Worm (Caenorhabditis elegans): ENCODE measurements around the gene memo-1.
A peak's percentile ranks its signal among the peaks of the same experiment; 100 is the strongest.

The memo-1 gene

DNA sequence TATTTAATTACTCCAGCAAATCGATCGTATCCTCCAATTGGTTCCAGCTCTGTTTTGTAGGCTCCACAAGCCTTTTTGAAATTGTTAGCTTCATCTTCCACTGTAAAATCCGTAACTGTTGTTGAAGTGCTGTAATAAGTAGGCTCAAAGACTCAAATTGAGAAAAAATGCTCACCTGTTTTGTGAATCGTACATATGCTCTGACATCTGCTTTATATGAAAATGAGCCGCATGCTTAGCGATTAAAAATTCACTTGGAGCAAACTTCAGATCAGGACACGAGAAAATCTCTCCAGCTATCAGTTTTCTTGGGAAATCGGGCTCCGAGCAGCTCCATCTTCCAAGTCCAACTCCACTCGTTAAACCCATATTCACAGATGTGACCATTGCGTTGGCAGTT lies 38.5 kb downstream of the memo-1 start:
- TF ChIP-seq ztf-23 (GFP tag; IDR thresholded peaks at IDR 0.05) (no peak), T22C8.4 (GFP tag; IDR thresholded peaks at IDR 0.05) (no peak), tab-1 (GFP tag; IDR thresholded peaks at IDR 0.05) (no peak), ztf-29 (GFP tag; IDR thresholded peaks at IDR 0.05) (no peak), cog-1 (tag; optimal IDR thresholded peaks at IDR 0.05) (no peak), flt-1 (GFP tag; IDR thresholded peaks at IDR 0.05) (no peak), ref-1 (GFP tag; conservative IDR thresholded peaks at IDR 0.05) (no peak), klf-2 (GFP tag; conservative IDR thresholded peaks at IDR 0.05) (no peak), med-1 (GFP tag; optimal IDR thresholded peaks at IDR 0.05; ENCODE audit: insufficient read depth) (no peak)

DNA sequence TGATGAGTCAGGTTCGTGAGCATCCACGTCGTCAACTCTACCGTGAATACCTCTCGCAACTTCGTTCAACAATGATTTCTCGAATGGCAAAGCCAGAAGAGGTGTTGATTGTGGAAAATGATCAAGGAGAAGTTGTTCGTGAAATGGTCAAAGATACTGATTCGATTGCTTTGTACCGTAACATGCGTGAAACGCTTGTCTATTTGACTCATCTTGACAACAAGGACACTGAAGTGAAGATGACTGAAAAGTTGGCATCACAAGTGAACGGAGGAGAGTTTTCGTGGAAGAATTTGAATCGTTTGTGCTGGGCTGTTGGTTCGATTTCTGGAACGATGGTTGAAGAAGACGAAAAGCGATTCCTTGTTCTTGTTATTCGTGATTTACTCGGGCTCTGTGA lies 40.3 kb downstream of the memo-1 start:
- TF ChIP-seq med-1 (GFP tag; optimal IDR thresholded peaks at IDR 0.05; ENCODE audit: insufficient read depth) (no peak), ztf-23 (GFP tag; IDR thresholded peaks at IDR 0.05) (no peak), klf-2 (GFP tag; conservative IDR thresholded peaks at IDR 0.05) (no peak), ref-1 (GFP tag; conservative IDR thresholded peaks at IDR 0.05) (no peak), flt-1 (GFP tag; IDR thresholded peaks at IDR 0.05) (no peak), cog-1 (tag; optimal IDR thresholded peaks at IDR 0.05) (no peak), tab-1 (GFP tag; IDR thresholded peaks at IDR 0.05) (no peak), ztf-29 (GFP tag; IDR thresholded peaks at IDR 0.05) (no peak), T22C8.4 (GFP tag; IDR thresholded peaks at IDR 0.05) (no peak)

DNA sequence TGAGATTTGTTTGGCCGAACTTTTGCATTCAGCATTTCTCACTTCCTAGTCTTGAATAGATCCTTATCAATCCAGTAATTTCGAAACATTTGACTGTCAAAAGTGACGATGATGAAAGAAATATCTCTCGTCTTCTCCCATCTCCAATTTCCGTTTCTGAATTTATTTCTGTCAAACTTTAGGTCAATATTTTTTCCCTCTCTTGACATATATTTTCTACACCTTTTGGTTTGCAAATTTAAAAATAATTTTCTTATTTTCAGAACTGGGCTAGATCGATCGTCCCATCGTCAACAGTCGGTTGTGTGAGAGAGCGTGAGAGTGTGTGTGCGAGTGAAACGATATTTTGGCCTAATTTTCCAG lies 42.2 kb downstream of the memo-1 start, which contains the start of gene xpo-1:
TSS of gene xpo-1 (plus strand) at position 264 of the 363 bp plus-strand sequence.
- TF ChIP-seq flt-1 (GFP tag; IDR thresholded peaks at IDR 0.05) (0 out of 2 replicates have a peak, but pooled peaks have one; percentile 23), ztf-29 (GFP tag; IDR thresholded peaks at IDR 0.05) (no peak)

DNA sequence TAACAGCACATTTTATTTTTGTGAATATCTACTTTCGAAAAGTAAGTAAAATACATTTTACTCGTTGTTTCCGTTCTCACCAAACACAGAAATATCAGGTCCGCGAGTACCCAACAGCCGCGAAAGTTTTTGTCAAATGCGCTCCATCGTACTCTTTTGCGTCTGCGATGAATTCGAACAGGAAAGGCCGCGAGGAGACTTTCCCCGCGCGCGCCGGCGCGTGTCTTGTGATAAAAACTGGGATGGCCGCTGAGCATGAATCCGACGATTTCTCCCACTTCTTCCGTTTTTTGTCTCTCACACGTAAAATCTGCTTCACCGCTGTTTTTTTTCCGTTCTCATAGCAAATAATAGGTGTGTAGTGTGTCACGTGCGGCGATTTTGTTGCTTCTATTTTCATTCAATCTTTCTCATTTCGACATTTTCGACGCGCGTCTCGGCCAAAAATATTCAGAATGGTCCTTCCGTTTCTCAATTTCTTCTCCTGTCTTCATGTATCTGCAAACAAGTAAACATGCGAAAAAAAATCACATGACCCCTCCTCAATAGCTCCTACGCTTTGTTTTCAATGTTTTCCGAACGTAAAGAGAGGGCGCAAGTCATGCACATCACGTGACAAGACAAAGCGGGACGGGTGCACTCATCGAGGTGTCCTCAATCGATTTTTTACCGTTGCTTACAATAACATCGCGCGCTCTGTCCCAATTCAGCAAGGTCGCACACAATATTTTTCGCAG lies 42.7 kb downstream of the memo-1 start, which contains the start of gene uvs-1:
TSS of gene uvs-1 (minus strand) at position 145 of the 737 bp plus-strand sequence.
- TF ChIP-seq T22C8.4 (GFP tag; IDR thresholded peaks at IDR 0.05), result 0 out of 2 replicates have a peak, but pooled peaks have one; percentile 33
- no peak for TF ChIP-seq ref-1 (GFP tag; conservative IDR thresholded peaks at IDR 0.05)

DNA sequence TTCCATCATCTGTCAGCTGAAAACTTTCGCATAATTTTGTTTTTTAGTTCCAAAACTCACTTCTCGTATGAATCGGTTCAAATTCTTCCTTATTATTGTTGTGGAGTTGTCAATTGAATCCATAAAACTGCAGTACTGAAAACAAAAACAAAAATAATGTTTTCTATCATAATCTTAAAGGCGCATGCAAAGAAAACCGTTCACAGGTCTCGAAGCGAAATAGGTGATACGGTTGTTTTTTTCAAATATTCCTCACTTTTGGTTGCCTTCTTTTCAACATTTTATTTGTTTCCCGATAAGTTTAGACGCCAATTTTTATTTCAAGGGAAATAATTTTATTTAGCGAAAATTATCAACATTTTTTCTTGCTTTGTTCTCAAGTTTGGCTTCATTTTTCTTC lies 43.4 kb downstream of the memo-1 start:
- TF ChIP-seq med-1 (GFP tag; optimal IDR thresholded peaks at IDR 0.05; ENCODE audit: insufficient read depth) (no peak), tab-1 (GFP tag; IDR thresholded peaks at IDR 0.05) (no peak), ztf-29 (GFP tag; IDR thresholded peaks at IDR 0.05) (no peak), flt-1 (GFP tag; IDR thresholded peaks at IDR 0.05) (no peak), klf-2 (GFP tag; conservative IDR thresholded peaks at IDR 0.05) (no peak), T22C8.4 (GFP tag; IDR thresholded peaks at IDR 0.05) (no peak), ztf-23 (GFP tag; IDR thresholded peaks at IDR 0.05) (no peak), cog-1 (tag; optimal IDR thresholded peaks at IDR 0.05) (no peak), ref-1 (GFP tag; conservative IDR thresholded peaks at IDR 0.05) (no peak)

DNA sequence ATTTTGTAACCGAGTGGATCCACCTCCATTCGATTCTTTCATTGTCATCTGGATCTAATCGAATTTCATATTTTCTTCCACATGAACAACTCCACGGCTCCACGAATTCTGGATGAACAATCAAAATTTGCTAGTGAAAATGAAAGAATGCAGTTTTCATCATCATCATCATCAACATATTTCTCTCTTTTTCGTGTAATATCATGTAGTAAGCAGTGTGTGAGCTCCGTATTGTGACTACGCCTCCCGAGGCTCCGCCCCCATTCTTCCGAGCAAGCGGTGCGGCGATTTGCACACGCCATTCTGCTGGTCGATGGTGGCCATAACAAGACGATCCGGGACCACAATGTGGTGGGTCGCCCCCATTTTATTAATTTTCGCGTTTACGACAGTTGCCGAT lies 48.9 kb downstream of the memo-1 start, which contains the start of gene ZK742.7:
TSS of gene ZK742.7 (plus strand) at position 301 of the 400 bp plus-strand sequence.
- no peak for TF ChIP-seq med-1 (GFP tag; optimal IDR thresholded peaks at IDR 0.05; ENCODE audit: insufficient read depth)
- TF ChIP-seq tab-1 (GFP tag; IDR thresholded peaks at IDR 0.05), result no peak
- no peak for TF ChIP-seq ref-1 (GFP tag; conservative IDR thresholded peaks at IDR 0.05)

All from whole organism, midembryonic.